Worm (Caenorhabditis elegans): Measurements from ENCODE around the gene R06F6.14.

R06F6.14 gene

ce11 chrII:10800209-10800608, 8.9 kb upstream of the R06F6.14 start:
- TF ChIP-seq lsy-2 (tag; optimal IDR thresholded peaks at IDR 0.05) (peak in 1 of 2 experiments; percentile 37), ama-1 (optimal IDR thresholded peaks at IDR 0.05) (no peak), C34F6.9 (tag; optimal IDR thresholded peaks at IDR 0.05) (peak; percentile 34)

- TF ChIP-seq nhr-10 (tag; optimal IDR thresholded peaks at IDR 0.05): no peak
- TF ChIP-seq ztf-4 (tag; optimal IDR thresholded peaks at IDR 0.05): no peak
- no peak for TF ChIP-seq unc-39 (tag; optimal IDR thresholded peaks at IDR 0.05)
- no peak for TF ChIP-seq mbf-1 (tag; optimal IDR thresholded peaks at IDR 0.05)
- TF ChIP-seq peb-1 (tag; optimal IDR thresholded peaks at IDR 0.05): no peak
- TF ChIP-seq ZK546.5 (tag; optimal IDR thresholded peaks at IDR 0.05): no peak
- no peak for TF ChIP-seq sma-9 (GFP tag; optimal IDR thresholded peaks at IDR 0.05)
- no peak for TF ChIP-seq sma-9 (tag; optimal IDR thresholded peaks at IDR 0.05)
- no peak for TF ChIP-seq Y55F3AM.14 (GFP tag; optimal IDR thresholded peaks at IDR 0.05)
Observed at ce11 chrII:10804442-10804841, 4.7 kb upstream of the R06F6.14 start.

DNA sequence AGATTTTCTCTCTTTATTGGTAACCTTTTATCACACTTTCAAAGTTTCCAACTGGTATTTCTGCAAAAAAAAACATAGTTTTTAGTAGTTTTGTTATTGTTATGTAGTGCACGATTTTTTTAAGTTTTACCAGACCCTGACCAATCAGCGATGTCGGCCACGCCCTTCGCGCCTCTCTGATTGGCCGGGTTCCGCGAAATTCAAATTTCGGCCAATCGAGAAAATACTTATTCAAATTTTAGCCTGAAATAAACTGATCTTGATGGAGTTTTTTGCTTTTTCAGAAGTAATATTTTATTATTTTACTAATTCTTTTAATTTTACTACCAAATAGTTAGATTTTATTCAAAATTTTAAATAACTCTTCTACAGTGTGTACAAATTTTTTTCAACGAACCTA, 4.2 kb upstream of the R06F6.14 start:
- TF ChIP-seq mdl-1 (tag; optimal IDR thresholded peaks at IDR 0.05) (no peak), blmp-1 (tag; optimal IDR thresholded peaks at IDR 0.05; ENCODE audit: insufficient read depth) (no peak), sma-9 (GFP tag; optimal IDR thresholded peaks at IDR 0.05) (no peak), sma-9 (tag; optimal IDR thresholded peaks at IDR 0.05) (no peak), lsy-2 (tag; optimal IDR thresholded peaks at IDR 0.05) (no peak), ztf-4 (tag; optimal IDR thresholded peaks at IDR 0.05) (no peak), elt-1 (tag; optimal IDR thresholded peaks at IDR 0.05) (no peak), mab-5 (tag; optimal IDR thresholded peaks at IDR 0.05) (no peak), nhr-77 (tag; optimal IDR thresholded peaks at IDR 0.05) (no peak), lin-11 (tag; optimal IDR thresholded peaks at IDR 0.05) (no peak), zag-1 (tag; optimal IDR thresholded peaks at IDR 0.05) (no peak), unc-62 (GFP tag; optimal IDR thresholded peaks at IDR 0.05) (no peak), nhr-129 (tag; optimal IDR thresholded peaks at IDR 0.05) (no peak), peb-1 (tag; optimal IDR thresholded peaks at IDR 0.05) (no peak), skn-1 (tag; optimal IDR thresholded peaks at IDR 0.05) (no peak), ztf-11 (tag; optimal IDR thresholded peaks at IDR 0.05) (no peak), mbf-1 (tag; optimal IDR thresholded peaks at IDR 0.05) (no peak)

DNA sequence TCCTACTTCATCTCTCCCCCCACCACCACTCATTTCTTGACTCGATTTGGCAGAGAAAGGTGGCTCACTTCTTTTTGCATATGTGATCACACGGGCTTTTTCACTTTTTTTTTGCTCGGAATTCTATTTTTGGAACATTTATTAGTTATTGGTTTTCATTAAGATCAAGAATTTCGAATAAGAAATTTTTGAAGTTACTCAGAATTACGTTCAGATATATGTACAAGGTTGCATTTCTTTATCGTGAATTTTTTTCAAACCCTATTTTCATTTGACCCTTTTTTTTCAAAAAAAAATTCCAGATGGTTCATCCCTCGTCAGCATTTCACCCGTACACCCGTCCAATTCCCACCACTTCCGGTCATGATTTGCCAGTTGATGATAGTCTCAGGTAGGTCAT, 3.7 kb upstream of the R06F6.14 start, which contains the start of gene ceh-62:
ceh-62 (plus strand) TSS at position 301 of the 400 bp plus-strand sequence.
- no peak for TF ChIP-seq elt-1 (tag; optimal IDR thresholded peaks at IDR 0.05)
- no peak for TF ChIP-seq unc-39 (tag; optimal IDR thresholded peaks at IDR 0.05)
- TF ChIP-seq Y55F3AM.14 (GFP tag; optimal IDR thresholded peaks at IDR 0.05): no peak
- TF ChIP-seq lsy-2 (tag; optimal IDR thresholded peaks at IDR 0.05): no peak
- no peak for TF ChIP-seq blmp-1 (tag; optimal IDR thresholded peaks at IDR 0.05; ENCODE audit: insufficient read depth)
- no peak for TF ChIP-seq ama-1 (optimal IDR thresholded peaks at IDR 0.05)
- no peak for TF ChIP-seq ztf-1 (GFP tag; conservative IDR thresholded peaks at IDR 0.05)
- no peak for TF ChIP-seq nhr-21 (tag; optimal IDR thresholded peaks at IDR 0.05)
- TF ChIP-seq nhr-129 (tag; optimal IDR thresholded peaks at IDR 0.05): no peak
- no peak for TF ChIP-seq unc-62 (GFP tag; optimal IDR thresholded peaks at IDR 0.05)
- TF ChIP-seq fos-1 (tag; optimal IDR thresholded peaks at IDR 0.05): no peak
- no peak for TF ChIP-seq skn-1 (tag; optimal IDR thresholded peaks at IDR 0.05)
- no peak for TF ChIP-seq alr-1 (tag; optimal IDR thresholded peaks at IDR 0.05)
- no peak for TF ChIP-seq gmeb-1 (tag; optimal IDR thresholded peaks at IDR 0.05)
- no peak for TF ChIP-seq sma-3 (GFP tag; optimal IDR thresholded peaks at IDR 0.05)
- no peak for TF ChIP-seq unc-55 (GFP tag; optimal IDR thresholded peaks at IDR 0.05)
- TF ChIP-seq nhr-12 (tag; optimal IDR thresholded peaks at IDR 0.05): no peak
- no peak for TF ChIP-seq ztf-4 (tag; optimal IDR thresholded peaks at IDR 0.05)
- TF ChIP-seq ztf-11 (tag; optimal IDR thresholded peaks at IDR 0.05): no peak
- no peak for TF ChIP-seq R02D3.7 (tag; optimal IDR thresholded peaks at IDR 0.05)

DNA sequence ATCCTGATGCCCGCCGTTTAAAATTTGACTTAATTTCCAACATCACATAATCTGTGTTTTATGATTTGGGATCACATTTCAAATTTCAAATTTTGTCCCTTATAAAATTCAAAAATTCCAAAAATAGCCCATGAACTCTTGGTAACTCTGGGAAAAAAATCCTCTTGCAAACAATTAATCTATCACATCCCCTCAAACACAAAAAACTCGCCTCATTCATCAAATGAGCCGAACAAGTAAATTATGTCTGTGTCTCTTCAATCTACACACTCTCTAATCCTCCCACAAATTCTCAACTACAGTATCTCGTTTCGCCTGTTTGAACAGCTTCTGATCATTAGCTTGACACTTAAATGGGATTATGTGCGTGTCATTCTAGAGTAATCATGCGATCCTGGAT, 1.6 kb downstream of the R06F6.14 start, which contains the start of gene msrp-7:
msrp-7 (plus strand) TSS at position 301 of the 400 bp plus-strand sequence.
- TF ChIP-seq unc-39 (tag; optimal IDR thresholded peaks at IDR 0.05) (no peak), lin-39 (tag; optimal IDR thresholded peaks at IDR 0.05) (no peak), nhr-25 (tag; optimal IDR thresholded peaks at IDR 0.05) (no peak), Y55F3AM.14 (GFP tag; optimal IDR thresholded peaks at IDR 0.05) (no peak), dmd-4 (tag; optimal IDR thresholded peaks at IDR 0.05) (no peak), crh-2 (tag; optimal IDR thresholded peaks at IDR 0.05) (no peak), R02D3.7 (tag; optimal IDR thresholded peaks at IDR 0.05) (no peak), zag-1 (tag; optimal IDR thresholded peaks at IDR 0.05) (no peak), aly-2 (tag; optimal IDR thresholded peaks at IDR 0.05) (no peak), fos-1 (tag; optimal IDR thresholded peaks at IDR 0.05) (no peak), ztf-11 (tag; optimal IDR thresholded peaks at IDR 0.05) (no peak), peb-1 (tag; optimal IDR thresholded peaks at IDR 0.05) (no peak)

Measured in whole organism, L2 larva.